Worm (Caenorhabditis elegans) whole organism, L1 larva: Measurements from ENCODE around the gene F23F1.4.

Experiments used
- hlh-17 ChIP-seq: fragments of 200-800 bp; sonication (Bioruptor generic); optimal IDR thresholded peaks from 2 replicates; lab custom pipeline; 2018; ENCODE audit warnings: missing genetic modification characterization, mild to moderate bottlenecking, missing compliant biosample characterization, moderate library complexity, borderline replicate concordance
- nhr-237 ChIP-seq: fragments of 150-350 bp; optimal IDR thresholded peaks from 2 replicates; lab custom pipeline; 2014; ENCODE audit warnings: missing biosample characterization, missing genetic modification characterization
- nhr-77 ChIP-seq: fragments of 150-350 bp; optimal IDR thresholded peaks from 2 replicates; lab custom pipeline; 2014; ENCODE audit warnings: missing biosample characterization, missing genetic modification characterization
- unc-62 ChIP-seq: fragments of 150-350 bp; optimal IDR thresholded peaks from 2 replicates; lab custom pipeline; 2014; ENCODE audit warnings: missing biosample characterization, missing genetic modification reagents, missing genetic modification characterization
- ztf-4 ChIP-seq: fragments of 150-350 bp; optimal IDR thresholded peaks from 2 replicates; lab custom pipeline; 2014; ENCODE audit warnings: missing biosample characterization, missing genetic modification characterization

- TF ChIP-seq unc-62 (GFP tag; lab: Kevin White, UChicago) (no peak), hlh-17 (GFP tag; lab: Kevin White, UChicago) (no peak), nhr-77 (tag; lab: Kevin White, UChicago) (no peak), nhr-237 (tag; lab: Kevin White, UChicago) (no peak), ztf-4 (tag; lab: Kevin White, UChicago) (no peak)
Observed at ce11 chrII:65484-65883, 37.3 kb upstream of the F23F1.4 start.
